Worm (Caenorhabditis elegans) whole organism, late embryonic: ENCODE measurements around the gene Y69H2.9.

ENCODE experiments used
- ama-1 ChIP-seq: fragments of 150-350 bp; optimal IDR thresholded peaks from 2 replicates; lab custom pipeline; 2014
- nfya-1 ChIP-seq: sonication (generic microtip); optimal IDR thresholded peaks from 2 replicates; lab custom pipeline; 2017; ENCODE audit warnings: missing genetic modification characterization, mild to moderate bottlenecking, missing compliant biosample characterization, antibody characterized with exemption, moderate library complexity
- tbx-7 ChIP-seq: sonication (generic microtip); optimal IDR thresholded peaks from 2 replicates; lab custom pipeline; 2016; ENCODE audit warnings: missing genotype, missing genetic modification characterization, missing compliant biosample characterization
- unc-86 ChIP-seq: sonication (generic microtip); optimal IDR thresholded peaks from 2 replicates; lab custom pipeline; 2016; ENCODE audit warnings: missing genetic modification characterization, missing compliant biosample characterization

ce11 chrV:18721873-18722272 lies 20.5 kb downstream of the Y69H2.9 start:
- peak; percentile 7 for TF ChIP-seq unc-86 (tag; lab: Kevin White, UChicago)
- no peak for TF ChIP-seq ama-1 (lab: Kevin White, UChicago)
- no peak for TF ChIP-seq tbx-7 (tag; lab: Kevin White, UChicago)
- TF ChIP-seq nfya-1: no peak
